Worm (Caenorhabditis elegans) whole organism, L2 larva: ENCODE data around the gene tag-51.

Experiments
- C34F6.9 ChIP-seq: fragments of 150-350 bp; optimal IDR thresholded peaks from 2 replicates; lab custom pipeline; 2014; ENCODE audit warnings: missing biosample characterization, missing genetic modification characterization
- F13H6.1 ChIP-seq: sonication (generic microtip); optimal IDR thresholded peaks from 2 replicates; lab custom pipeline; 2016; ENCODE audit warnings: missing genetic modification characterization, missing compliant biosample characterization
- R02D3.7 ChIP-seq: fragments of 150-350 bp; optimal IDR thresholded peaks from 2 replicates; lab custom pipeline; 2014; ENCODE audit warnings: missing biosample characterization, missing genetic modification characterization
- Y55F3AM.14 ChIP-seq: fragments of 200-800 bp; sonication (Bioruptor generic); optimal IDR thresholded peaks from 2 replicates; lab custom pipeline; 2018; ENCODE audit warnings: mild to moderate bottlenecking, missing genetic modification characterization, missing compliant biosample characterization
- ZK546.5 ChIP-seq: sonication (generic microtip); optimal IDR thresholded peaks from 2 replicates; lab custom pipeline; 2017; ENCODE audit warnings: missing biosample characterization, missing genetic modification characterization
- aly-2 ChIP-seq: fragments of 150-350 bp; optimal IDR thresholded peaks from 2 replicates; lab custom pipeline; 2014; ENCODE audit warnings: missing biosample characterization, missing genetic modification characterization
- ama-1 ChIP-seq: fragments of 150-350 bp; optimal IDR thresholded peaks from 2 replicates; lab custom pipeline; 2018; ENCODE audit warnings: inconsistent platforms
- blmp-1 ChIP-seq: sonication (generic microtip); optimal IDR thresholded peaks from 2 replicates; lab custom pipeline; 2017; ENCODE audit warnings: missing genetic modification characterization, mild to moderate bottlenecking, missing compliant biosample characterization, antibody characterized with exemption, moderate library complexity; ENCODE audit not compliant: insufficient read depth
- ceh-16 ChIP-seq: fragments of 150-350 bp; optimal IDR thresholded peaks from 2 replicates; lab custom pipeline; 2014; ENCODE audit warnings: missing biosample characterization, missing genetic modification characterization
- ceh-82 ChIP-seq: fragments of 150-350 bp; optimal IDR thresholded peaks from 2 replicates; lab custom pipeline; 2014; ENCODE audit warnings: missing biosample characterization, missing genetic modification characterization
- dmd-4 ChIP-seq: sonication (generic microtip); optimal IDR thresholded peaks from 2 replicates; lab custom pipeline; 2017; ENCODE audit warnings: missing biosample characterization, missing genetic modification characterization
- egl-27 ChIP-seq: sonication (generic microtip); optimal IDR thresholded peaks from 3 replicates; lab custom pipeline; 2017; ENCODE audit warnings: missing biosample characterization, missing genetic modification reagents, missing genetic modification characterization
- elt-3 ChIP-seq: sonication (generic microtip); optimal IDR thresholded peaks from 2 replicates; lab custom pipeline; 2017; ENCODE audit warnings: missing biosample characterization, missing genetic modification characterization
- gmeb-1 ChIP-seq: fragments of 150-350 bp; optimal IDR thresholded peaks from 2 replicates; lab custom pipeline; 2014; ENCODE audit warnings: missing biosample characterization, missing genetic modification characterization
- lin-11 ChIP-seq: fragments of 150-350 bp; sonication (generic microtip); optimal IDR thresholded peaks from 2 replicates; lab custom pipeline; 2014; ENCODE audit warnings: missing biosample characterization, missing genetic modification characterization, inconsistent platforms, mixed read lengths
- lin-13 ChIP-seq: fragments of 150-350 bp; optimal IDR thresholded peaks from 2 replicates; lab custom pipeline; 2014; ENCODE audit warnings: missing biosample characterization, missing genetic modification reagents, missing genetic modification characterization
- lsy-2 ChIP-seq, 2 experiments: fragments of 150-350 bp in 1 of 2; sonication (generic microtip) in 1 of 2; optimal IDR thresholded peaks; 2 replicates each; lab custom pipeline; 2014 to 2017; ENCODE audit warnings: missing biosample characterization in 2 of 2, missing genetic modification characterization in 2 of 2
- mab-5 ChIP-seq: fragments of 150-350 bp; optimal IDR thresholded peaks from 2 replicates; lab custom pipeline; 2014; ENCODE audit warnings: missing biosample characterization, missing genetic modification characterization
- mbf-1 ChIP-seq: sonication (generic microtip); optimal IDR thresholded peaks from 2 replicates; lab custom pipeline; 2017; ENCODE audit warnings: missing biosample characterization, missing genetic modification characterization
- mdl-1 ChIP-seq, 2 experiments: fragments of 150-350 bp in 1 of 2; sonication (generic microtip) in 1 of 2; optimal IDR thresholded peaks; 2 replicates each; lab custom pipeline; 2017; ENCODE audit warnings: missing biosample characterization in 2 of 2, missing genetic modification characterization in 2 of 2
- nhr-10 ChIP-seq: sonication (generic microtip); optimal IDR thresholded peaks from 2 replicates; lab custom pipeline; 2017; ENCODE audit warnings: missing biosample characterization, missing genetic modification characterization
- nhr-11 ChIP-seq: fragments of 150-350 bp; optimal IDR thresholded peaks from 2 replicates; lab custom pipeline; 2014; ENCODE audit warnings: missing biosample characterization, missing genetic modification characterization
- nhr-12 ChIP-seq: fragments of 150-350 bp; optimal IDR thresholded peaks from 2 replicates; lab custom pipeline; 2014; ENCODE audit warnings: missing biosample characterization, missing genetic modification characterization
- nhr-129 ChIP-seq: fragments of 150-350 bp; optimal IDR thresholded peaks from 2 replicates; lab custom pipeline; 2014; ENCODE audit warnings: missing biosample characterization, missing genetic modification characterization
- nhr-21 ChIP-seq: fragments of 150-350 bp; optimal IDR thresholded peaks from 2 replicates; lab custom pipeline; 2014; ENCODE audit warnings: missing biosample characterization, missing genetic modification characterization
- nhr-23 ChIP-seq: fragments of 150-350 bp; optimal IDR thresholded peaks from 2 replicates; lab custom pipeline; 2014; ENCODE audit warnings: missing biosample characterization, missing genetic modification reagents, missing genetic modification characterization
- nhr-237 ChIP-seq: fragments of 150-350 bp; optimal IDR thresholded peaks from 2 replicates; lab custom pipeline; 2014; ENCODE audit warnings: missing biosample characterization, missing genetic modification characterization
- sem-4 ChIP-seq: fragments of 150-350 bp; optimal IDR thresholded peaks from 2 replicates; lab custom pipeline; 2014; ENCODE audit warnings: missing biosample characterization, missing genetic modification reagents, missing genetic modification characterization
- sma-3 ChIP-seq: sonication (generic microtip); optimal IDR thresholded peaks from 2 replicates; lab custom pipeline; 2016; ENCODE audit warnings: missing genetic modification reagents, missing genetic modification characterization, missing compliant biosample characterization
- sma-9 ChIP-seq, 2 experiments: fragments of 150-350 bp in 1 of 2; sonication (generic microtip) in 1 of 2; optimal IDR thresholded peaks; 2 replicates each; lab custom pipeline; 2014 to 2016; ENCODE audit warnings: missing genetic modification characterization in 2 of 2, mild to moderate bottlenecking in 1 of 2, missing biosample characterization in 1 of 2, missing compliant biosample characterization in 1 of 2, missing genetic modification reagents in 1 of 2, moderate library complexity in 1 of 2
- snpc-4 ChIP-seq: fragments of 150-350 bp; optimal IDR thresholded peaks from 2 replicates; lab custom pipeline; 2014; ENCODE audit warnings: missing biosample characterization, missing genetic modification characterization
- unc-39 ChIP-seq: fragments of 150-350 bp; optimal IDR thresholded peaks from 2 replicates; lab custom pipeline; 2014; ENCODE audit warnings: missing biosample characterization, missing genetic modification characterization
- unc-55 ChIP-seq: fragments of 150-350 bp; sonication (generic microtip); optimal IDR thresholded peaks from 3 replicates; lab custom pipeline; 2014; ENCODE audit warnings: missing biosample characterization, missing genetic modification reagents, missing genetic modification characterization
- zag-1 ChIP-seq: fragments of 150-350 bp; optimal IDR thresholded peaks from 2 replicates; lab custom pipeline; 2014; ENCODE audit warnings: missing biosample characterization, missing genetic modification characterization
- ztf-1 ChIP-seq: fragments of 200-800 bp; sonication (Bioruptor generic); conservative IDR thresholded peaks from 2 replicates; pipeline ENCODE4 v1.3.6; 2022; ENCODE audit warnings: missing genetic modification characterization, missing compliant biosample characterization
- ztf-11 ChIP-seq: sonication (generic microtip); optimal IDR thresholded peaks from 2 replicates; lab custom pipeline; 2017; ENCODE audit warnings: missing biosample characterization, missing genetic modification characterization
- ztf-4 ChIP-seq: fragments of 150-350 bp; optimal IDR thresholded peaks from 2 replicates; lab custom pipeline; 2014; ENCODE audit warnings: missing biosample characterization, missing genetic modification characterization

tag-51 gene

DNA sequence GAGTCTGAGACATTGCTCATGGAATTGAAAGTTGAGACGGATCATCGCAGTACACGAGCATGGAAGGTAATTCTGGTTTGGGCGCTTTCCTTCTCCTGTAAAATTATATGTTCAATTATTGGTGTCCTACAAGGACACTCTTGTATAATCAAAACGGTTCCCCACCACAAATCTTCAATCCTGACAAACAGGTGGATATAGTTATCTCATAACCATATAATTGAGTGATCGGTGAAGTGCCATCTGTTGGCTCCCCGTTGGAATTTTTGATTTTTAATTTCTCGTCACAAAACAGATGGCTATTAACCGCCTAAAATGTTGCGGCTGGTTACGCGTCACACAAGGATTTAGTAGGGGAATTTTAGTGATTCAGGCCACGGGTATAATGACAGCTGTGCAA, 14.8 kb downstream of the tag-51 start:
- TF ChIP-seq ztf-11 = no peak
- TF ChIP-seq elt-3 (tag; lab: Kevin White, UChicago) = no peak
- no peak for TF ChIP-seq nhr-23 (tag; lab: Kevin White, UChicago)
- TF ChIP-seq ztf-1 (GFP tag; lab: Robert Waterston, UW) = no peak
- TF ChIP-seq nhr-11 (tag; lab: Kevin White, UChicago) = no peak
- TF ChIP-seq blmp-1 (tag; lab: Kevin White, UChicago) = no peak
- no peak for TF ChIP-seq mdl-1 (tag; optimal IDR thresholded peaks at IDR 0.05; lab: Kevin White, UChicago)
- no peak for TF ChIP-seq R02D3.7 (tag; lab: Kevin White, UChicago)
- TF ChIP-seq sem-4 (tag; lab: Kevin White, UChicago) = no peak
- no peak for TF ChIP-seq mab-5 (tag; lab: Kevin White, UChicago)
- no peak for TF ChIP-seq ztf-4 (tag; lab: Kevin White, UChicago)
- no peak for TF ChIP-seq dmd-4 (tag; lab: Kevin White, UChicago)
- TF ChIP-seq sma-3 (GFP tag; lab: Kevin White, UChicago) = no peak

- TF ChIP-seq egl-27 (tag; lab: Kevin White, UChicago) (no peak), snpc-4 (tag; lab: Kevin White, UChicago) (no peak), Y55F3AM.14 (GFP tag; lab: Kevin White, UChicago) (no peak), unc-55 (no peak), mbf-1 (tag; lab: Kevin White, UChicago) (no peak), lin-11 (tag; lab: Kevin White, UChicago) (no peak), ZK546.5 (tag; lab: Kevin White, UChicago) (no peak), lsy-2 (tag; optimal IDR thresholded peaks at IDR 0.05; lab: Kevin White, UChicago) (no peak), aly-2 (tag; lab: Kevin White, UChicago) (no peak), gmeb-1 (tag; lab: Kevin White, UChicago) (no peak), zag-1 (tag; lab: Kevin White, UChicago) (no peak), blmp-1 (tag; lab: Kevin White, UChicago) (no peak), ztf-1 (GFP tag; lab: Robert Waterston, UW) (no peak), nhr-10 (tag; lab: Kevin White, UChicago) (no peak), sma-9 (GFP tag; optimal IDR thresholded peaks at IDR 0.05; lab: Kevin White, UChicago) (no peak), sma-9 (tag; optimal IDR thresholded peaks at IDR 0.05; lab: Kevin White, UChicago) (no peak), nhr-23 (tag; lab: Kevin White, UChicago) (no peak), ztf-11 (no peak), nhr-21 (tag; lab: Kevin White, UChicago) (no peak), unc-39 (tag; lab: Kevin White, UChicago) (no peak)
Measured at ce11 chrIII:869869-870268, 15.8 kb downstream of the tag-51 start, which contains the start of gene T24C4.2. Gene T24C4.2 (minus strand): TSS chrIII:869969.

ce11 chrIII:870555-870954, 16.5 kb downstream of the tag-51 start:
- TF ChIP-seq ama-1 = no peak
- no peak for TF ChIP-seq mbf-1 (tag; lab: Kevin White, UChicago)
- no peak for TF ChIP-seq R02D3.7 (tag; lab: Kevin White, UChicago)
- no peak for TF ChIP-seq nhr-12 (tag; lab: Kevin White, UChicago)
- no peak for TF ChIP-seq ceh-16 (tag; lab: Kevin White, UChicago)
- TF ChIP-seq nhr-129 (tag; lab: Kevin White, UChicago) = no peak
- TF ChIP-seq nhr-10 (tag; lab: Kevin White, UChicago) = no peak
- no peak for TF ChIP-seq ztf-4 (tag; lab: Kevin White, UChicago)
- TF ChIP-seq ceh-82 (tag; lab: Kevin White, UChicago) = no peak
- no peak for TF ChIP-seq unc-39 (tag; lab: Kevin White, UChicago)
- TF ChIP-seq nhr-11 (tag; lab: Kevin White, UChicago) = no peak
- no peak for TF ChIP-seq lin-13 (GFP tag; lab: Kevin White, UChicago)
- no peak for TF ChIP-seq lin-11 (tag; lab: Kevin White, UChicago)
- no peak for TF ChIP-seq ZK546.5 (tag; lab: Kevin White, UChicago)
- no peak for TF ChIP-seq unc-55
- no peak for TF ChIP-seq ztf-11
- TF ChIP-seq F13H6.1 = no peak
- TF ChIP-seq, all 48 proteins: peak for 0

ce11 chrIII:872373-872772, 18.4 kb downstream of the tag-51 start, which contains the start of the genes T24C4.3 and clc-20:
Gene T24C4.3 (minus strand): TSS chrIII:872473.
Gene clc-20 (plus strand): TSS chrIII:872583.
- no peak for TF ChIP-seq C34F6.9
- TF ChIP-seq nhr-129 (tag; lab: Kevin White, UChicago) = no peak
- TF ChIP-seq nhr-21 (tag; lab: Kevin White, UChicago) = no peak
- TF ChIP-seq nhr-12 (tag; lab: Kevin White, UChicago) = no peak
- no peak for TF ChIP-seq lsy-2 (tag; optimal IDR thresholded peaks at IDR 0.05; lab: Kevin White, UChicago)
- no peak for TF ChIP-seq mbf-1 (tag; lab: Kevin White, UChicago)
- no peak for TF ChIP-seq ceh-82 (tag; lab: Kevin White, UChicago)
- TF ChIP-seq ztf-4 (tag; lab: Kevin White, UChicago) = no peak
- no peak for TF ChIP-seq mab-5 (tag; lab: Kevin White, UChicago)
- TF ChIP-seq nhr-10 (tag; lab: Kevin White, UChicago) = no peak
- no peak for TF ChIP-seq gmeb-1 (tag; lab: Kevin White, UChicago)
- TF ChIP-seq nhr-237 (tag; lab: Kevin White, UChicago) = no peak
- no peak for TF ChIP-seq lin-13 (GFP tag; lab: Kevin White, UChicago)
- no peak for TF ChIP-seq sma-3 (GFP tag; lab: Kevin White, UChicago)
- no peak for TF ChIP-seq elt-3 (tag; lab: Kevin White, UChicago)
